Worm (Caenorhabditis elegans) whole organism, mixed stage, embryonic: ENCODE results near the gene acp-2.

Source experiments
- M03D4.4 ChIP-seq: sonication (generic microtip); optimal IDR thresholded peaks from 2 replicates; lab custom pipeline; 2017; ENCODE audit warnings: mild to moderate bottlenecking, missing genetic modification characterization, missing compliant biosample characterization
- bed-3 ChIP-seq: fragments of 200-800 bp; sonication (Bioruptor generic); optimal IDR thresholded peaks from 3 replicates; lab custom pipeline; 2018; ENCODE audit warnings: mild to moderate bottlenecking, missing genetic modification characterization, moderate library complexity, missing compliant biosample characterization
- blmp-1 ChIP-seq: fragments of 150-350 bp; optimal IDR thresholded peaks from 2 replicates; lab custom pipeline; 2014; ENCODE audit warnings: missing biosample characterization, missing genetic modification characterization
- ceh-39 ChIP-seq: fragments of 150-350 bp; optimal IDR thresholded peaks from 2 replicates; lab custom pipeline; 2014; ENCODE audit warnings: missing biosample characterization, missing genetic modification characterization
- ceh-83 ChIP-seq: fragments of 200-800 bp; sonication (Bioruptor generic); optimal IDR thresholded peaks from 2 replicates; lab custom pipeline; 2018; ENCODE audit warnings: mild to moderate bottlenecking, missing genetic modification characterization, missing compliant biosample characterization
- ces-1 ChIP-seq: fragments of 150-350 bp; optimal IDR thresholded peaks from 2 replicates; lab custom pipeline; 2014; ENCODE audit warnings: missing biosample characterization, missing genetic modification reagents, missing genetic modification characterization
- cnd-1 ChIP-seq: fragments of 200-800 bp; sonication (Bioruptor generic); optimal IDR thresholded peaks from 2 replicates; lab custom pipeline; 2018; ENCODE audit warnings: mild to moderate bottlenecking, missing genetic modification characterization, missing compliant biosample characterization
- drap-1 ChIP-seq: fragments of 200-800 bp; sonication (Bioruptor generic); optimal IDR thresholded peaks from 3 replicates; lab custom pipeline; 2018; ENCODE audit warnings: mild to moderate bottlenecking, missing genetic modification characterization, missing compliant biosample characterization
- elt-3 ChIP-seq: fragments of 150-350 bp; optimal IDR thresholded peaks from 2 replicates; lab custom pipeline; 2014; ENCODE audit warnings: missing biosample characterization, missing genetic modification characterization
- flh-1 ChIP-seq: fragments of 200-800 bp; sonication (Bioruptor generic); optimal IDR thresholded peaks from 2 replicates; lab custom pipeline; 2018; ENCODE audit warnings: mild to moderate bottlenecking, missing genetic modification characterization, moderate library complexity, missing compliant biosample characterization
- ham-2 ChIP-seq: fragments of 200-800 bp; sonication (Bioruptor generic); optimal IDR thresholded peaks from 2 replicates; lab custom pipeline; 2018; ENCODE audit warnings: mild to moderate bottlenecking, missing genetic modification characterization, missing compliant biosample characterization
- hlh-1 ChIP-seq: fragments of 150-350 bp; optimal IDR thresholded peaks from 2 replicates; lab custom pipeline; 2014; ENCODE audit warnings: missing biosample characterization, missing genetic modification reagents, missing genetic modification characterization
- lin-13 ChIP-seq: fragments of 150-350 bp; optimal IDR thresholded peaks from 2 replicates; lab custom pipeline; 2014; ENCODE audit warnings: missing biosample characterization, missing genetic modification characterization
- lin-32 ChIP-seq: fragments of 200-800 bp; sonication (Bioruptor generic); optimal IDR thresholded peaks from 2 replicates; lab custom pipeline; 2018; ENCODE audit warnings: mild to moderate bottlenecking, missing genetic modification characterization, missing compliant biosample characterization
- lsy-2 ChIP-seq: fragments of 150-350 bp; optimal IDR thresholded peaks from 2 replicates; lab custom pipeline; 2014; ENCODE audit warnings: missing biosample characterization, missing genetic modification characterization
- mab-5 ChIP-seq: fragments of 150-350 bp; optimal IDR thresholded peaks from 2 replicates; lab custom pipeline; 2014; ENCODE audit warnings: missing biosample characterization, missing genetic modification characterization
- mls-2 ChIP-seq: sonication (generic microtip); optimal IDR thresholded peaks from 2 replicates; lab custom pipeline; 2016; ENCODE audit warnings: mild to moderate bottlenecking, missing genetic modification characterization, moderate library complexity, missing compliant biosample characterization
- nhr-12 ChIP-seq: fragments of 150-350 bp; optimal IDR thresholded peaks from 2 replicates; lab custom pipeline; 2014; ENCODE audit warnings: missing biosample characterization, missing genetic modification characterization
- nhr-2 ChIP-seq: fragments of 150-350 bp; optimal IDR thresholded peaks from 2 replicates; lab custom pipeline; 2014; ENCODE audit warnings: missing biosample characterization, missing genetic modification characterization
- nhr-237 ChIP-seq: fragments of 150-350 bp; optimal IDR thresholded peaks from 2 replicates; lab custom pipeline; 2014; ENCODE audit warnings: missing biosample characterization, missing genetic modification characterization
- nhr-28 ChIP-seq: fragments of 150-350 bp; optimal IDR thresholded peaks from 2 replicates; lab custom pipeline; 2014; ENCODE audit warnings: missing biosample characterization, missing genetic modification characterization
- nhr-76 ChIP-seq: sonication (generic microtip); optimal IDR thresholded peaks from 2 replicates; lab custom pipeline; 2017; ENCODE audit warnings: missing biosample characterization, missing genetic modification characterization
- pha-4 ChIP-seq: fragments of 150-350 bp; optimal IDR thresholded peaks from 2 replicates; lab custom pipeline; 2018; ENCODE audit warnings: missing biosample characterization, missing genetic modification reagents, missing genetic modification characterization
- sem-2 ChIP-seq: fragments of 200-800 bp; sonication (Bioruptor generic); optimal IDR thresholded peaks from 2 replicates; lab custom pipeline; 2018; ENCODE audit warnings: mild to moderate bottlenecking, missing genetic modification characterization, missing compliant biosample characterization
- snpc-4 ChIP-seq: fragments of 150-350 bp; optimal IDR thresholded peaks from 2 replicates; lab custom pipeline; 2014; ENCODE audit warnings: missing biosample characterization, missing genetic modification characterization
- sptf-1 ChIP-seq: sonication (generic microtip); optimal IDR thresholded peaks from 2 replicates; lab custom pipeline; 2017; ENCODE audit warnings: mild to moderate bottlenecking, missing genetic modification characterization, moderate library complexity, missing compliant biosample characterization
- tbx-8 ChIP-seq: fragments of 200-800 bp; sonication (Bioruptor generic); optimal IDR thresholded peaks from 2 replicates; lab custom pipeline; 2018; ENCODE audit warnings: mild to moderate bottlenecking, missing genetic modification characterization, moderate library complexity, missing compliant biosample characterization
- unc-120 ChIP-seq: sonication (generic microtip); optimal IDR thresholded peaks from 2 replicates; lab custom pipeline; 2017; ENCODE audit warnings: missing genetic modification characterization, missing compliant biosample characterization; ENCODE audit not compliant: poor library complexity, severe bottlenecking
- unc-39 ChIP-seq: fragments of 150-350 bp; optimal IDR thresholded peaks from 2 replicates; lab custom pipeline; 2014; ENCODE audit warnings: missing biosample characterization, missing genetic modification characterization
- unc-62 ChIP-seq: fragments of 150-350 bp; optimal IDR thresholded peaks from 2 replicates; lab custom pipeline; 2014; ENCODE audit warnings: missing biosample characterization, missing genetic modification reagents, missing genetic modification characterization
- zip-8 ChIP-seq: fragments of 150-350 bp; optimal IDR thresholded peaks from 2 replicates; lab custom pipeline; 2014; ENCODE audit warnings: missing biosample characterization, missing genetic modification characterization
- ztf-11 ChIP-seq: fragments of 150-350 bp; optimal IDR thresholded peaks from 2 replicates; lab custom pipeline; 2014; ENCODE audit warnings: missing biosample characterization, missing genetic modification characterization

acp-2 gene

ce11 chrII:8431954-8432353 is at the start of gene acp-2:
Gene acp-2, minus strand, starts transcription at chrII:8432054.
- TF ChIP-seq flh-1: no peak
- no peak for TF ChIP-seq drap-1
- TF ChIP-seq mls-2 (tag; lab: Kevin White, UChicago): no peak
- TF ChIP-seq ceh-39 (tag; lab: Kevin White, UChicago): no peak
- no peak for TF ChIP-seq M03D4.4 (tag; lab: Kevin White, UChicago)
- no peak for TF ChIP-seq unc-120 (tag; lab: Kevin White, UChicago)
- no peak for TF ChIP-seq nhr-76 (tag; lab: Kevin White, UChicago)
- TF ChIP-seq zip-8: no peak
- TF ChIP-seq lin-13: no peak
- no peak for TF ChIP-seq snpc-4 (tag; lab: Kevin White, UChicago)
- TF ChIP-seq hlh-1 (tag; lab: Kevin White, UChicago): no peak
- TF ChIP-seq tbx-8 (GFP tag; lab: Kevin White, UChicago): no peak
- no peak for TF ChIP-seq cnd-1 (tag; lab: Kevin White, UChicago)
- TF ChIP-seq sptf-1 (tag; lab: Kevin White, UChicago): no peak
- no peak for TF ChIP-seq ces-1 (GFP tag; lab: Kevin White, UChicago)

- TF ChIP-seq lin-32 (GFP tag; lab: Kevin White, UChicago) (no peak), hlh-1 (tag; lab: Kevin White, UChicago) (peak; percentile 84), pha-4 (tag; lab: Kevin White, UChicago) (peak; percentile 10), mls-2 (tag; lab: Kevin White, UChicago) (no peak), mab-5 (tag; lab: Kevin White, UChicago) (peak; percentile 44), ztf-11 (no peak), unc-120 (tag; lab: Kevin White, UChicago) (peak; percentile 62), unc-62 (GFP tag; lab: Kevin White, UChicago) (peak; percentile 70), ceh-39 (tag; lab: Kevin White, UChicago) (peak; percentile 34), ceh-83 (GFP tag; lab: Kevin White, UChicago) (no peak), nhr-2 (peak; percentile 58)
- TF ChIP-seq, all 35 proteins: peak for 7
Observed at ce11 chrII:8481033-8481708, 49.3 kb upstream of the acp-2 start.

ce11 chrII:8480166-8480565 is 48.3 kb upstream of the acp-2 start, which contains the start of gene lact-4:
Gene lact-4, minus strand, starts transcription at chrII:8480478.
- TF ChIP-seq hlh-1 (tag; lab: Kevin White, UChicago) (no peak), lsy-2 (tag; lab: Kevin White, UChicago) (no peak), nhr-12 (tag; lab: Kevin White, UChicago) (no peak), bed-3 (GFP tag; lab: Kevin White, UChicago) (no peak), ces-1 (GFP tag; lab: Kevin White, UChicago) (no peak), sem-2 (GFP tag; lab: Kevin White, UChicago) (no peak), nhr-237 (tag; lab: Kevin White, UChicago) (no peak), lin-13 (no peak), elt-3 (tag; lab: Kevin White, UChicago) (no peak), unc-39 (tag; lab: Kevin White, UChicago) (no peak), nhr-2 (no peak), mab-5 (tag; lab: Kevin White, UChicago) (no peak), zip-8 (no peak), nhr-28 (tag; lab: Kevin White, UChicago) (no peak)

- no peak for TF ChIP-seq drap-1
- TF ChIP-seq nhr-28 (tag; lab: Kevin White, UChicago): no peak
- TF ChIP-seq ham-2 (GFP tag; lab: Kevin White, UChicago): no peak
- TF ChIP-seq ceh-39 (tag; lab: Kevin White, UChicago): no peak
- no peak for TF ChIP-seq nhr-12 (tag; lab: Kevin White, UChicago)
- TF ChIP-seq blmp-1: no peak
- TF ChIP-seq, all 35 proteins: peak for 0
Observed at ce11 chrII:8479337-8479736, 47.5 kb upstream of the acp-2 start.
